Fruit fly (Drosophila melanogaster) whole organism, wandering third instar larva: ENCODE measurements around the gene CG34124.

Source experiments
- Abd-B ChIP-seq: fragments of >200 bp; optimal IDR thresholded peaks from 2 replicates; lab custom pipeline; 2017; ENCODE audit warnings: missing biosample characterization, missing genetic modification characterization
- CG32264 ChIP-seq: fragments of 200-800 bp; sonication (Bioruptor generic); optimal IDR thresholded peaks from 2 replicates; lab custom pipeline; 2016; ENCODE audit warnings: missing biosample characterization, missing genetic modification characterization
- CG9705 ChIP-seq: fragments of 200-800 bp; sonication (Bioruptor generic); optimal IDR thresholded peaks from 2 replicates; lab custom pipeline; 2018; ENCODE audit warnings: missing biosample characterization, mild to moderate bottlenecking, missing genetic modification characterization
- CrebA ChIP-seq: fragments of 200-800 bp; sonication (Bioruptor generic); optimal IDR thresholded peaks from 2 replicates; lab custom pipeline; 2016; ENCODE audit warnings: missing biosample characterization, mild to moderate bottlenecking, missing genetic modification characterization, borderline replicate concordance
- Dfd ChIP-seq: fragments of >200 bp; optimal IDR thresholded peaks from 2 replicates; lab custom pipeline; 2017; ENCODE audit warnings: missing biosample characterization, missing genetic modification characterization
- Dif ChIP-seq: fragments of 200-275, 200-300 bp; sonication (Bioruptor generic); optimal IDR thresholded peaks from 2 replicates; lab custom pipeline; 2018; ENCODE audit warnings: missing biosample characterization, missing genetic modification characterization; ENCODE audit not compliant: partially characterized antibody
- GATAd ChIP-seq: sonication (Bioruptor generic); optimal IDR thresholded peaks from 2 replicates; lab custom pipeline; 2016; ENCODE audit warnings: missing biosample characterization, missing genetic modification characterization
- HLH106 ChIP-seq: fragments of 200-800 bp; optimal IDR thresholded peaks from 3 replicates; lab custom pipeline; 2019; ENCODE audit warnings: missing biosample characterization, mild to moderate bottlenecking, missing genetic modification characterization, moderate library complexity
- Hnf4 ChIP-seq: fragments of 200-800 bp; sonication (Bioruptor generic); optimal IDR thresholded peaks from 2 replicates; lab custom pipeline; 2016; ENCODE audit warnings: missing biosample characterization, mild to moderate bottlenecking, missing genetic modification characterization
- Hr78 ChIP-seq: fragments of >200 bp; optimal IDR thresholded peaks from 2 replicates; lab custom pipeline; 2017; ENCODE audit warnings: missing biosample characterization, missing genetic modification characterization
- Hr83 ChIP-seq: fragments of 200-300 bp; sonication (Bioruptor generic); optimal IDR thresholded peaks from 2 replicates; lab custom pipeline; 2016; ENCODE audit warnings: missing biosample characterization, mild to moderate bottlenecking, missing genetic modification characterization, moderate library complexity; ENCODE audit not compliant: poor library complexity, severe bottlenecking
- Jra ChIP-seq: sonication (Bioruptor generic); optimal IDR thresholded peaks from 2 replicates; lab custom pipeline; 2016; ENCODE audit warnings: missing biosample characterization, missing genetic modification characterization
- Mio ChIP-seq: sonication (Bioruptor generic); optimal IDR thresholded peaks from 2 replicates; lab custom pipeline; 2016; ENCODE audit warnings: missing biosample characterization, missing genetic modification characterization
- Myc ChIP-seq: fragments of >200 bp; optimal IDR thresholded peaks from 2 replicates; lab custom pipeline; 2017
- N ChIP-seq: fragments of >200 bp; optimal IDR thresholded peaks from 2 replicates; lab custom pipeline; 2018; ENCODE audit warnings: missing biosample characterization, missing external identifiers, missing genetic modification characterization
- OdsH ChIP-seq: fragments of 200-800 bp; sonication (Bioruptor generic); optimal IDR thresholded peaks from 2 replicates; lab custom pipeline; 2016; ENCODE audit warnings: missing biosample characterization, mild to moderate bottlenecking, missing genetic modification characterization
- Rel ChIP-seq, 2 experiments: fragments of 200-800 bp; sonication (Bioruptor generic) in 1 of 2; optimal IDR thresholded peaks; 2 replicates in 1 of 2; 3 replicates in 1 of 2; lab custom pipeline; 2016 to 2019; ENCODE audit warnings: mild to moderate bottlenecking in 2 of 2, missing biosample characterization in 2 of 2, missing genetic modification characterization in 2 of 2, moderate library complexity in 1 of 2
- Sp1 ChIP-seq: fragments of 200-800 bp; sonication (Bioruptor generic); optimal IDR thresholded peaks from 3 replicates; lab custom pipeline; 2019; ENCODE audit warnings: missing biosample characterization, mild to moderate bottlenecking, missing genetic modification characterization, moderate library complexity
- Vsx2 ChIP-seq: fragments of 200-300, 225-300 bp; sonication (Bioruptor generic); optimal IDR thresholded peaks from 2 replicates; lab custom pipeline; 2018; ENCODE audit warnings: missing biosample characterization, missing genetic modification characterization; ENCODE audit not compliant: partially characterized antibody
- br ChIP-seq: fragments of 200-800 bp; sonication (Bioruptor generic); optimal IDR thresholded peaks from 2 replicates; lab custom pipeline; 2016; ENCODE audit warnings: missing biosample characterization, missing genetic modification characterization
- brk ChIP-seq: fragments of 200-800 bp; sonication (Bioruptor generic); optimal IDR thresholded peaks from 2 replicates; lab custom pipeline; 2016; ENCODE audit warnings: missing biosample characterization, mild to moderate bottlenecking, missing genetic modification characterization
- dl ChIP-seq, 2 experiments: fragments of 175-275, 200-275 bp in 1 of 2; fragments of 200-275 bp in 1 of 2; sonication (Bioruptor generic); optimal IDR thresholded peaks; lab custom pipeline; 2018; ENCODE audit warnings: mild to moderate bottlenecking in 2 of 2, missing biosample characterization in 2 of 2, missing genetic modification characterization in 2 of 2, moderate library complexity in 2 of 2; ENCODE audit not compliant: partially characterized antibody in 2 of 2, insufficient read depth in 1 of 2
- dmrt93B ChIP-seq: fragments of 200-800 bp; sonication (Bioruptor generic); optimal IDR thresholded peaks from 2 replicates; lab custom pipeline; 2018; ENCODE audit warnings: missing biosample characterization, mild to moderate bottlenecking, missing genetic modification characterization
- dsf ChIP-seq: sonication (Bioruptor generic); optimal IDR thresholded peaks from 2 replicates; lab custom pipeline; 2016; ENCODE audit warnings: missing biosample characterization, missing genetic modification characterization, borderline replicate concordance
- ey ChIP-seq: fragments of 200-800 bp; sonication (Bioruptor generic); optimal IDR thresholded peaks from 2 replicates; lab custom pipeline; 2016; ENCODE audit warnings: missing biosample characterization, missing genetic modification characterization
- foxo ChIP-seq, 2 experiments: fragments of 200-800 bp; sonication (Bioruptor generic); optimal IDR thresholded peaks; 2 replicates in 1 of 2; 3 replicates in 1 of 2; lab custom pipeline; 2016 to 2017; ENCODE audit warnings: missing biosample characterization in 2 of 2, missing genetic modification characterization in 2 of 2
- fru ChIP-seq: fragments of 200-800 bp; sonication (Bioruptor generic); optimal IDR thresholded peaks from 3 replicates; lab custom pipeline; 2016; ENCODE audit warnings: missing biosample characterization, mild to moderate bottlenecking, missing genetic modification characterization
- h ChIP-seq: fragments of 200-800 bp; sonication (Bioruptor generic); optimal IDR thresholded peaks from 3 replicates; lab custom pipeline; 2016; ENCODE audit warnings: missing biosample characterization, mild to moderate bottlenecking, missing genetic modification characterization
- lola ChIP-seq: fragments of >200 bp; optimal IDR thresholded peaks from 2 replicates; lab custom pipeline; 2017; ENCODE audit warnings: missing biosample characterization, missing genetic modification characterization
- pan ChIP-seq: fragments of >200 bp; optimal IDR thresholded peaks from 2 replicates; lab custom pipeline; 2017
- psq ChIP-seq: fragments of 200-800 bp; sonication (Bioruptor generic); optimal IDR thresholded peaks from 3 replicates; lab custom pipeline; 2017; ENCODE audit warnings: missing biosample characterization, mild to moderate bottlenecking, missing genetic modification characterization, moderate library complexity
- rgr ChIP-seq: fragments of 200-800 bp; sonication (Bioruptor generic); optimal IDR thresholded peaks from 3 replicates; lab custom pipeline; 2016; ENCODE audit warnings: missing biosample characterization, mild to moderate bottlenecking, missing genetic modification characterization
- sage ChIP-seq: fragments of 200-800 bp; sonication (Bioruptor generic); optimal IDR thresholded peaks from 2 replicates; lab custom pipeline; 2016; ENCODE audit warnings: missing biosample characterization, mild to moderate bottlenecking, missing genetic modification characterization
- sv ChIP-seq: fragments of 200-800 bp; sonication (Bioruptor generic); optimal IDR thresholded peaks from 3 replicates; lab custom pipeline; 2016; ENCODE audit warnings: missing biosample characterization, missing genetic modification characterization
- tai ChIP-seq: sonication (Bioruptor generic); optimal IDR thresholded peaks from 2 replicates; lab custom pipeline; 2016; ENCODE audit warnings: missing biosample characterization, missing genetic modification characterization
- usp ChIP-seq: fragments of >200 bp; optimal IDR thresholded peaks from 2 replicates; lab custom pipeline; 2017; ENCODE audit warnings: missing biosample characterization, missing genetic modification characterization
- woc ChIP-seq: sonication (Bioruptor generic); optimal IDR thresholded peaks from 2 replicates; lab custom pipeline; 2016; ENCODE audit warnings: missing biosample characterization, mild to moderate bottlenecking, missing genetic modification characterization

Gene CG34124

DNA sequence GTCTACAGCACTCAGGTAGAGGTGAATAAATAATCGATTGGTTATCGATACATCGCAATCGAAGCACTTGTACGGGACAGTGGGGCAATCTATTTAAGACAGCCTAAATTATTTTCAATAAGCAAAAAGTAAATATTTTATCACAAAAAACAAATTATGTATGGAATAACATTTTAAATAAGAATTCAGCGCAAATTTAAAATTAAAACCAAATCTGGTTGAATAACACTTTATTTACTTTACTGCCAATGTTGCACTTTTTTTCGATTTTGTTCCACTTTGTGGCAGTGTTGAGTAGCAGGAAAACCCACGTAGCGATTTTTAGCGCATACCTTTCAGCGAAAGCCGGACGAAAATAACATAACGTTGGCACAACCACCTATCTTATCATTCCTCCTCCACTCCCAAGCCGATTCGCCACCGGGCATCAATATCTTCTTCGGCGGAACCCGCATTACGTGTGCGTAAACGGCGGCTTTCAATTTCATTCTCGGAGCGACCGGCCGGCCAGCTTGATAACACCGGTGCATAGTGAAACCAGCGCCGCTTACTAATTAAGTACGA is 18.9 kb downstream of the CG34124 start, which contains the start of the genes Gmd and CG3792 (continued):
- TF ChIP-seq CrebA (GFP tag; lab: Kevin White, UChicago) (no peak), Abd-B (GFP tag; lab: Kevin White, UChicago) (no peak), dsf (GFP tag; lab: Kevin White, UChicago) (peak; percentile 84), sage (GFP tag; lab: Kevin White, UChicago) (no peak), OdsH (GFP tag; lab: Kevin White, UChicago) (peak; percentile 92), Hnf4 (GFP tag; lab: Kevin White, UChicago) (no peak), psq (peak; percentile 90), CG9705 (GFP tag; lab: Kevin White, UChicago) (peak; percentile 92), Jra (GFP tag; lab: Kevin White, UChicago) (peak; percentile 95), usp (GFP tag; lab: Kevin White, UChicago) (no peak), Mio (peak; percentile 68), Dfd (GFP tag; lab: Kevin White, UChicago) (no peak), Hr78 (GFP tag; lab: Kevin White, UChicago) (no peak), dl (GFP tag; optimal IDR thresholded peaks at IDR 0.05; lab: Kevin White, UChicago; ENCODE audit: insufficient read depth in 1 of 2, partially characterized antibody in 2 of 2) (no peak), woc (GFP tag; lab: Kevin White, UChicago) (peak; percentile 96)

DNA sequence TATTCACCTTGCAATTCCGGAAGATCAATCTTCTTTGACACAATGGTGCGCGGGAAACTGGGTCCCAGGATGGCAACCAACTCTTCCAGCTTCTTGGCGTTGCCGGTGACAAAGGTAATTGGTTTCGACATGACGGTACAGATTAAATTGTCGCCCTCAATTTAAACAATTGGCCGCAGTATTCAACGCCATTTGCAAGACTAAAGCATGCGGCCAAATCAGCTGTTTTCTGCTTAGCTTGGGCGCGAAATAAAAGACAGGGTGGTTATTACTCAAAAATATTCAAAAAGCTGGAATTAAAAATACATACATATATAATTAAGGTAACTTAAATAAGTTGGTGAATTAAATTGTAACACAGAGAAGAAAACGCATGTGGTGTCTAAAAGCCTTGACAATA is 20.9 kb downstream of the CG34124 start, which contains the start of gene CG8891:
Gene CG8891, minus strand, starts transcription at position 242 of the 400 bp plus-strand sequence.
- TF ChIP-seq Hr78 (GFP tag; lab: Kevin White, UChicago) (no peak), Dfd (GFP tag; lab: Kevin White, UChicago) (no peak), Abd-B (GFP tag; lab: Kevin White, UChicago) (no peak), br (GFP tag; lab: Kevin White, UChicago) (no peak), dsf (GFP tag; lab: Kevin White, UChicago) (no peak), sage (GFP tag; lab: Kevin White, UChicago) (no peak), brk (GFP tag; lab: Kevin White, UChicago) (no peak), Mio (no peak), pan (lab: Kevin White, UChicago) (no peak), Hr83 (GFP tag; lab: Kevin White, UChicago) (no peak), fru (GFP tag; lab: Kevin White, UChicago) (no peak), ey (GFP tag; lab: Kevin White, UChicago) (no peak), GATAd (GFP tag; lab: Kevin White, UChicago) (no peak), dl (GFP tag; optimal IDR thresholded peaks at IDR 0.05; lab: Kevin White, UChicago; ENCODE audit: insufficient read depth in 1 of 2, partially characterized antibody in 2 of 2) (no peak), Dif (no peak)

DNA sequence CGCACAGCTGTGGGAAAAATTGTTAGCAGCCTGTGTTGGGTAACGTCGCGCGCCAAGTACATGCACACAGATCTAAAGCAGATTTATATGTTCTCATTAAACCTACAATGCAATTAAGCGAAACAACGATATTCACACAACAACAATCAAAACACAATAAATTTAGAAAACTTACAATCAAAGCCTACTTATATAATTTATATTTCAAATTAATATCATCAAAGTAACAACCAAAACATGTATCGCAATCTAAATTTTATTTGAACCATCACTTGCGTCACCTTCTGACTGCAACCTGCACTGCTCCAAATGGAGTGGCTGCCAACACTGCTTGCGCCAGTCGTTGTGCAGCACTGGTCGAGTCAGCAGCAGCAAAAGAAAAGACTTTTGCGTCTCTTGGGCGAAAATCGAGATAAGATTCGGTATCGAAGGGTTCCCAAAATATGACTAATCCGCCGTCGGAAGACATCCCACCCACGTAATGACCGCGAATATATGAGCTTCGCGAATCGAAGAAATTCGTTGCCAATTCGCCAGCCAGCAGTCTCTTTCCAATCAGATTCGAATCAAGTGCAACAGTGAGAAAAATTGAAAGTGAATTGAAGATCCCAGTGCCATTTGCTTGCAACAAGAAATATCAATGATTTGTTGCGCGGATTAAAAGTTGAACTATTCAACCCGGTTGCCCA is 23.2 kb downstream of the CG34124 start, which contains the start of the genes CG8892 and CG34126:
Gene CG8892, minus strand, starts transcription at position 315 of the 689 bp plus-strand sequence.
Gene CG34126, plus strand, starts transcription at position 337 of the 689 bp plus-strand sequence.
- TF ChIP-seq Myc, result peak; percentile 62
- peak; percentile 97 for TF ChIP-seq Jra (GFP tag; lab: Kevin White, UChicago)
- peak; percentile 99 for TF ChIP-seq dmrt93B (GFP tag; lab: Kevin White, UChicago)
- no peak for TF ChIP-seq Dfd (GFP tag; lab: Kevin White, UChicago)
- TF ChIP-seq Hr83 (GFP tag; lab: Kevin White, UChicago), result peak; percentile 97
- peak; percentile 98 for TF ChIP-seq h
- TF ChIP-seq CrebA (GFP tag; lab: Kevin White, UChicago), result no peak
- TF ChIP-seq sv, result peak; percentile 99
- peak; percentile 89 for TF ChIP-seq Rel (GFP tag; optimal IDR thresholded peaks at IDR 0.05; lab: Kevin White, UChicago)
- TF ChIP-seq Rel (tag; optimal IDR thresholded peaks at IDR 0.05; lab: Kevin White, UChicago), result peak; percentile 87
- TF ChIP-seq dsf (GFP tag; lab: Kevin White, UChicago), result peak; percentile 95
- peak; percentile 98 for TF ChIP-seq br (GFP tag; lab: Kevin White, UChicago)
- peak; percentile 97 for TF ChIP-seq ey (GFP tag; lab: Kevin White, UChicago)
- TF ChIP-seq foxo (GFP tag; optimal IDR thresholded peaks at IDR 0.05; lab: Kevin White, UChicago), result peak; percentile 91 to 99
- TF ChIP-seq woc (GFP tag; lab: Kevin White, UChicago), result peak; percentile 98
- no peak for TF ChIP-seq usp (GFP tag; lab: Kevin White, UChicago)
- no peak for TF ChIP-seq Vsx2 (GFP tag; lab: Kevin White, UChicago)
- peak; percentile 98 for TF ChIP-seq fru (GFP tag; lab: Kevin White, UChicago)
- peak; percentile 99 for TF ChIP-seq HLH106 (tag; lab: Kevin White, UChicago)
- TF ChIP-seq tai, result no peak
- TF ChIP-seq sage (GFP tag; lab: Kevin White, UChicago), result peak; percentile 91
- TF ChIP-seq psq, result peak; percentile 97
- peak; percentile 95 for TF ChIP-seq brk (GFP tag; lab: Kevin White, UChicago)
- peak; percentile 98 for TF ChIP-seq Hnf4 (GFP tag; lab: Kevin White, UChicago)
- TF ChIP-seq Mio, result peak; percentile 92
- TF ChIP-seq lola (GFP tag; lab: Kevin White, UChicago), result no peak
- TF ChIP-seq CG9705 (GFP tag; lab: Kevin White, UChicago), result peak; percentile 98
- peak; percentile 93 for TF ChIP-seq CG32264 (GFP tag; lab: Kevin White, UChicago)
- no peak for TF ChIP-seq Abd-B (GFP tag; lab: Kevin White, UChicago)
- no peak for TF ChIP-seq N (GFP tag; lab: Kevin White, UChicago)
- peak; percentile 97 for TF ChIP-seq OdsH (GFP tag; lab: Kevin White, UChicago)
- TF ChIP-seq dl (GFP tag; optimal IDR thresholded peaks at IDR 0.05; lab: Kevin White, UChicago; ENCODE audit: insufficient read depth in 1 of 2, partially characterized antibody in 2 of 2), result no peak
- TF ChIP-seq Hr78 (GFP tag; lab: Kevin White, UChicago), result no peak
- TF ChIP-seq Sp1, result peak; percentile 97
- TF ChIP-seq Dif, result no peak
- peak; percentile 98 for TF ChIP-seq rgr (GFP tag; lab: Kevin White, UChicago)
- peak; percentile 94 for TF ChIP-seq GATAd (GFP tag; lab: Kevin White, UChicago)
- TF ChIP-seq pan (lab: Kevin White, UChicago), result no peak
